Worm (Caenorhabditis elegans): Measurements from ENCODE around the gene C31B8.7.
A peak's percentile ranks its signal among the peaks of the same experiment; 100 is the strongest.

The C31B8.7 gene

ce11 chrV:2880356-2880755, 22.8 kb downstream of the C31B8.7 start:
- TF ChIP-seq Y75B8A.6 (GFP tag; IDR thresholded peaks at IDR 0.05) (no peak), nhr-10 (tag; optimal IDR thresholded peaks at IDR 0.05) (no peak), lin-29 (GFP tag; IDR thresholded peaks at IDR 0.05) (no peak), zag-1 (tag; optimal IDR thresholded peaks at IDR 0.05) (no peak), ceh-62 (tag; optimal IDR thresholded peaks at IDR 0.05) (no peak), zip-2 (tag; optimal IDR thresholded peaks at IDR 0.05) (no peak), skn-1 (tag; optimal IDR thresholded peaks at IDR 0.05) (no peak), aly-2 (tag; optimal IDR thresholded peaks at IDR 0.05) (no peak), mdt-29 (GFP tag; IDR thresholded peaks at IDR 0.05) (no peak), nhr-25 (tag; optimal IDR thresholded peaks at IDR 0.05; ENCODE audit: borderline replicate concordance, insufficient read depth) (no peak), arid-1 (GFP tag; conservative IDR thresholded peaks at IDR 0.05) (no peak), set-16 (GFP tag; IDR thresholded peaks at IDR 0.05) (no peak), spr-1 (tag; optimal IDR thresholded peaks at IDR 0.05) (no peak), ztf-11 (tag; optimal IDR thresholded peaks at IDR 0.05) (no peak), zfp-3 (GFP tag; conservative IDR thresholded peaks at IDR 0.05) (no peak), Y105C5A.15 (GFP tag; IDR thresholded peaks at IDR 0.05) (no peak), lin-13 (GFP tag; optimal IDR thresholded peaks at IDR 0.05) (no peak), F10B5.3 (tag; optimal IDR thresholded peaks at IDR 0.05) (no peak), lim-7 (GFP tag; IDR thresholded peaks at IDR 0.05) (no peak), lin-15B (tag; optimal IDR thresholded peaks at IDR 0.05) (no peak), F37D6.2 (tag; optimal IDR thresholded peaks at IDR 0.05) (no peak), nhr-77 (tag; optimal IDR thresholded peaks at IDR 0.05) (peak; percentile 17), ceh-44 (GFP tag; IDR thresholded peaks at IDR 0.05) (no peak), php-3 (GFP tag; IDR thresholded peaks at IDR 0.05) (peak; percentile 75), dmd-6 (GFP tag; IDR thresholded peaks at IDR 0.05) (peak; percentile 66), pqm-1 (tag; optimal IDR thresholded peaks at IDR 0.05) (peak; percentile 74), ZK337.2 (GFP tag; IDR thresholded peaks at IDR 0.05) (no peak), hif-1 (tag; optimal IDR thresholded peaks at IDR 0.05) (no peak), spr-3 (GFP tag; optimal IDR thresholded peaks at IDR 0.05) (no peak), ctbp-1 (GFP tag; IDR thresholded peaks at IDR 0.05) (no peak), jun-1 (tag; optimal IDR thresholded peaks at IDR 0.05) (no peak), dve-1 (tag; optimal IDR thresholded peaks at IDR 0.05; ENCODE audit: insufficient read depth) (peak; percentile 47), T26A8.4 (GFP tag; IDR thresholded peaks at IDR 0.05) (no peak), snpc-4 (tag; optimal IDR thresholded peaks at IDR 0.05) (no peak), ZK546.5 (tag; optimal IDR thresholded peaks at IDR 0.05) (no peak), rbr-2 (tag; optimal IDR thresholded peaks at IDR 0.05) (no peak), lin-1 (GFP tag; IDR thresholded peaks at IDR 0.05) (no peak), fos-1 (tag; optimal IDR thresholded peaks at IDR 0.05) (no peak), ceh-28 (tag; optimal IDR thresholded peaks at IDR 0.05) (no peak), cey-2 (tag; optimal IDR thresholded peaks at IDR 0.05; ENCODE audit: borderline replicate concordance, insufficient read depth) (no peak), Y48G9A.11 (GFP tag; IDR thresholded peaks at IDR 0.05) (no peak), tag-97 (GFP tag; IDR thresholded peaks at IDR 0.05) (no peak), daf-16 (GFP tag; optimal IDR thresholded peaks at IDR 0.05) (no peak), daf-16 (tag; optimal IDR thresholded peaks at IDR 0.05) (peak; percentile 31), vab-7 (GFP tag; IDR thresholded peaks at IDR 0.05) (no peak), nhr-28 (tag; optimal IDR thresholded peaks at IDR 0.05) (peak; percentile 86), lin-38 (GFP tag; IDR thresholded peaks at IDR 0.05) (no peak), zip-11 (GFP tag; IDR thresholded peaks at IDR 0.05) (no peak), nhr-6 (tag; optimal IDR thresholded peaks at IDR 0.05) (no peak), nhr-41 (GFP tag; IDR thresholded peaks at IDR 0.05) (no peak), dmd-8 (GFP tag; IDR thresholded peaks at IDR 0.05) (no peak), ama-1 (optimal IDR thresholded peaks at IDR 0.05) (no peak), attf-4 (tag; optimal IDR thresholded peaks at IDR 0.05) (no peak), madf-5 (GFP tag; IDR thresholded peaks at IDR 0.05) (no peak)
